Fruit fly (Drosophila melanogaster) whole organism, embryonic: ENCODE data around the gene cbt.
A peak's percentile ranks its signal among the peaks of the same experiment; 100 is the strongest.

Experiments
- Bgb ChIP-seq: fragments of 200-800 bp; sonication (Bioruptor generic); IDR thresholded peaks from 2 replicates; pipeline ENCODE4 v1.3.6; 2022; ENCODE audit warnings: missing biosample characterization, missing genetic modification characterization; ENCODE audit not compliant: partially characterized antibody
- Bteb2 ChIP-seq: fragments of 200-800 bp; sonication (Bioruptor generic); optimal IDR thresholded peaks from 2 replicates; lab custom pipeline; 2016; ENCODE audit warnings: missing biosample characterization, missing genetic modification characterization
- CG10431 ChIP-seq: fragments of 200-800 bp; sonication (Bioruptor generic); optimal IDR thresholded peaks from 3 replicates; lab custom pipeline; 2018; ENCODE audit warnings: missing biosample characterization, mild to moderate bottlenecking, missing genetic modification characterization
- CG11723 ChIP-seq: fragments of 200-800 bp; sonication (Bioruptor generic); optimal IDR thresholded peaks from 2 replicates; lab custom pipeline; 2017; ENCODE audit warnings: missing biosample characterization, mild to moderate bottlenecking, missing genetic modification characterization
- CG13424 ChIP-seq: fragments of 200-800 bp; sonication (Bioruptor generic); optimal IDR thresholded peaks from 2 replicates; lab custom pipeline; 2019; ENCODE audit warnings: missing biosample characterization, mild to moderate bottlenecking, missing genetic modification characterization, moderate library complexity
- CG1602 ChIP-seq: fragments of 200-800 bp; sonication (Bioruptor generic); optimal IDR thresholded peaks from 3 replicates; lab custom pipeline; 2016; ENCODE audit warnings: missing biosample characterization, missing genetic modification characterization
- CG17385 ChIP-seq: fragments of 200-800 bp; sonication (Bioruptor generic); optimal IDR thresholded peaks from 3 replicates; lab custom pipeline; 2018; ENCODE audit warnings: missing biosample characterization, mild to moderate bottlenecking, missing genetic modification characterization
- CG18262 ChIP-seq: fragments of 200-800 bp; optimal IDR thresholded peaks from 3 replicates; lab custom pipeline; 2019; ENCODE audit warnings: missing biosample characterization, mild to moderate bottlenecking, missing genetic modification characterization, moderate library complexity
- CG18599 ChIP-seq: fragments of 200-800 bp; sonication (Bioruptor generic); optimal IDR thresholded peaks from 3 replicates; lab custom pipeline; 2017; ENCODE audit warnings: missing biosample characterization, missing genetic modification characterization, mild to moderate bottlenecking, moderate library complexity, missing genetic modification reagents
- CG18619 ChIP-seq: fragments of 200-800 bp; sonication (Bioruptor generic); optimal IDR thresholded peaks from 3 replicates; lab custom pipeline; 2017; ENCODE audit warnings: missing biosample characterization, mild to moderate bottlenecking, missing genetic modification characterization
- CG32767 ChIP-seq: fragments of 200-800 bp; sonication (Bioruptor generic); IDR thresholded peaks from 2 replicates; pipeline ENCODE4 v1.3.6; 2022; ENCODE audit warnings: missing biosample characterization, missing genetic modification characterization
- CG33557 ChIP-seq: fragments of 200-800 bp; sonication (Bioruptor generic); optimal IDR thresholded peaks from 2 replicates; lab custom pipeline; 2019; ENCODE audit warnings: missing biosample characterization, mild to moderate bottlenecking, missing genetic modification characterization, moderate library complexity
- CG4328 ChIP-seq: fragments of 200-800 bp; sonication (Bioruptor generic); optimal IDR thresholded peaks from 3 replicates; lab custom pipeline; 2017; ENCODE audit warnings: missing biosample characterization, missing genetic modification reagents, missing genetic modification characterization
- CG4617 ChIP-seq: fragments of 200-800 bp; sonication (Bioruptor generic); optimal IDR thresholded peaks from 3 replicates; lab custom pipeline; 2016; ENCODE audit warnings: missing biosample characterization, missing genetic modification characterization, borderline replicate concordance
- CG6175 ChIP-seq: fragments of 200-800 bp; sonication (Bioruptor generic); IDR thresholded peaks from 3 replicates; pipeline ENCODE4 v1.3.6; 2022; ENCODE audit warnings: missing biosample characterization, missing genetic modification characterization
- CG6683 ChIP-seq: fragments of 200-800 bp; sonication (Bioruptor generic); optimal IDR thresholded peaks from 2 replicates; lab custom pipeline; 2017; ENCODE audit warnings: missing biosample characterization, mild to moderate bottlenecking, missing genetic modification characterization, missing genetic modification reagents
- CG7745 ChIP-seq: fragments of 200-800 bp; sonication (Bioruptor generic); optimal IDR thresholded peaks from 2 replicates; lab custom pipeline; 2018; ENCODE audit warnings: missing biosample characterization, mild to moderate bottlenecking, missing genetic modification characterization, moderate library complexity
- CG7839 ChIP-seq: fragments of 200-800 bp; sonication (Bioruptor generic); optimal IDR thresholded peaks from 3 replicates; lab custom pipeline; 2018; ENCODE audit warnings: missing biosample characterization, mild to moderate bottlenecking, missing genetic modification characterization, moderate library complexity
- CG8944 ChIP-seq: fragments of 200-800 bp; sonication (Bioruptor generic); optimal IDR thresholded peaks from 3 replicates; lab custom pipeline; 2016; ENCODE audit warnings: missing biosample characterization, missing genetic modification characterization
- CG9215 ChIP-seq: fragments of 200-800 bp; sonication (Bioruptor generic); IDR thresholded peaks from 2 replicates; pipeline ENCODE4 v1.3.6; 2022; ENCODE audit warnings: missing biosample characterization, missing genetic modification characterization
- CoRest ChIP-seq: fragments of 200-800 bp; sonication (Bioruptor generic); optimal IDR thresholded peaks from 3 replicates; lab custom pipeline; 2018; ENCODE audit warnings: missing biosample characterization, mild to moderate bottlenecking, missing genetic modification characterization, moderate library complexity
- Ets65A ChIP-seq: fragments of 200-800 bp; sonication (Bioruptor generic); peaks from one replicate; lab custom pipeline; 2016; ENCODE audit warnings: missing biosample characterization, missing genetic modification characterization
- H2.0 ChIP-seq: fragments of 200-800 bp; sonication (Bioruptor generic); IDR thresholded peaks from 2 replicates; pipeline ENCODE4 v1.3.6; 2022; ENCODE audit warnings: missing biosample characterization, missing genetic modification characterization
- HLH4C ChIP-seq: fragments of 200-800 bp; sonication (Bioruptor generic); IDR thresholded peaks from 3 replicates; pipeline ENCODE4 v1.3.6; 2022; ENCODE audit warnings: missing biosample characterization, missing genetic modification characterization; ENCODE audit not compliant: partially characterized antibody
- HLH54F ChIP-seq: fragments of 200-800 bp; sonication (Bioruptor generic); optimal IDR thresholded peaks from 3 replicates; lab custom pipeline; 2016; ENCODE audit warnings: missing biosample characterization, missing genetic modification characterization
- HmgD ChIP-seq: fragments of 200-800 bp; sonication (Bioruptor generic); optimal IDR thresholded peaks from 3 replicates; lab custom pipeline; 2016; ENCODE audit warnings: missing biosample characterization, missing genetic modification characterization
- Hr78 ChIP-seq, 2 experiments: fragments of 200-800 bp in 1 of 2; fragments of >200 bp in 1 of 2; sonication (Bioruptor generic) in 1 of 2; optimal IDR thresholded peaks; 2 replicates each; lab custom pipeline; 2017 to 2019; ENCODE audit warnings: missing biosample characterization in 2 of 2, missing genetic modification characterization in 2 of 2, mild to moderate bottlenecking in 1 of 2, moderate library complexity in 1 of 2
- Meics ChIP-seq: fragments of 200-800 bp; sonication (Bioruptor generic); optimal IDR thresholded peaks from 2 replicates; lab custom pipeline; 2017; ENCODE audit warnings: missing biosample characterization, mild to moderate bottlenecking, missing genetic modification characterization
- Rfx ChIP-seq: fragments of 200-800 bp; sonication (Bioruptor generic); IDR thresholded peaks from 2 replicates; pipeline ENCODE4 v1.3.6; 2022; ENCODE audit warnings: missing biosample characterization, missing genetic modification characterization
- Xbp1 ChIP-seq: fragments of 200-800 bp; sonication (Bioruptor generic); optimal IDR thresholded peaks from 3 replicates; lab custom pipeline; 2016; ENCODE audit warnings: missing biosample characterization, mild to moderate bottlenecking, missing genetic modification characterization
- croc ChIP-seq: fragments of 200-800 bp; sonication (Bioruptor generic); conservative IDR thresholded peaks from 3 replicates; pipeline ENCODE4 v1.3.6; 2022; ENCODE audit warnings: missing biosample characterization, missing genetic modification characterization
- dimm ChIP-seq: fragments of 200-800 bp; sonication (Bioruptor generic); IDR thresholded peaks from 2 replicates; pipeline ENCODE4 v1.3.6; 2022; ENCODE audit warnings: missing biosample characterization, missing genetic modification characterization
- dm ChIP-seq: fragments of 200-800 bp; sonication (Bioruptor generic); optimal IDR thresholded peaks from 3 replicates; lab custom pipeline; 2016; ENCODE audit warnings: missing biosample characterization, missing genetic modification characterization
- fd96Cb ChIP-seq: fragments of 200-800 bp; sonication (Bioruptor generic); optimal IDR thresholded peaks from 2 replicates; lab custom pipeline; 2018; ENCODE audit warnings: missing biosample characterization, mild to moderate bottlenecking, missing genetic modification characterization, moderate library complexity
- ftz-f1 ChIP-seq: fragments of 200-800 bp; sonication (Bioruptor generic); optimal IDR thresholded peaks from 2 replicates; lab custom pipeline; 2016; ENCODE audit warnings: missing biosample characterization, missing genetic modification characterization
- fu2 ChIP-seq: fragments of 200-800 bp; sonication (Bioruptor generic); optimal IDR thresholded peaks from 2 replicates; lab custom pipeline; 2016; ENCODE audit warnings: missing biosample characterization, missing genetic modification characterization
- kah ChIP-seq: fragments of 200-800 bp; sonication (Bioruptor generic); optimal IDR thresholded peaks from 2 replicates; lab custom pipeline; 2018; ENCODE audit warnings: missing biosample characterization, mild to moderate bottlenecking, missing genetic modification characterization
- klu ChIP-seq: fragments of 200-800 bp; sonication (Bioruptor generic); IDR thresholded peaks from 2 replicates; pipeline ENCODE4 v1.3.6; 2022; ENCODE audit warnings: missing biosample characterization, missing genetic modification characterization
- lilli ChIP-seq: fragments of 200-800 bp; sonication (Bioruptor generic); optimal IDR thresholded peaks from 3 replicates; lab custom pipeline; 2016; ENCODE audit warnings: missing biosample characterization, missing genetic modification characterization
- lola ChIP-seq, 3 experiments: fragments of >200 bp in 2 of 3; fragments of 200-800 bp in 1 of 3; sonication (Bioruptor generic) in 1 of 3; optimal IDR thresholded peaks; 2 replicates each; lab custom pipeline; 2017 to 2019; ENCODE audit warnings: missing biosample characterization in 3 of 3, missing genetic modification characterization in 3 of 3, mild to moderate bottlenecking in 1 of 3, moderate library complexity in 1 of 3
- sc ChIP-seq, 3 experiments: fragments of >200 bp in 2 of 3; fragments of 200-800 bp in 1 of 3; sonication (Bioruptor generic) in 1 of 3; optimal IDR thresholded peaks; 2 replicates in 2 of 3; 3 replicates in 1 of 3; lab custom pipeline; 2017; ENCODE audit warnings: mild to moderate bottlenecking in 1 of 3, missing biosample characterization in 1 of 3, missing genetic modification characterization in 1 of 3, missing genetic modification reagents in 1 of 3
- sima ChIP-seq: fragments of 200-800 bp; sonication (Bioruptor generic); optimal IDR thresholded peaks from 2 replicates; lab custom pipeline; 2016; ENCODE audit warnings: missing biosample characterization, missing genetic modification characterization
- sisA ChIP-seq: fragments of 200-800 bp; sonication (Bioruptor generic); IDR thresholded peaks from 2 replicates; pipeline ENCODE4 v1.3.6; 2022; ENCODE audit warnings: missing biosample characterization, missing genetic modification characterization
- ssp ChIP-seq: fragments of 200-800 bp; sonication (Bioruptor generic); IDR thresholded peaks from 2 replicates; pipeline ENCODE4 v1.3.6; 2022; ENCODE audit warnings: missing biosample characterization, missing genetic modification characterization
- stwl ChIP-seq: fragments of 200-800 bp; sonication (Bioruptor generic); optimal IDR thresholded peaks from 3 replicates; lab custom pipeline; 2018; ENCODE audit warnings: missing biosample characterization, mild to moderate bottlenecking, missing genetic modification characterization, moderate library complexity
- tap ChIP-seq: fragments of 200-800 bp; optimal IDR thresholded peaks from 3 replicates; lab custom pipeline; 2019; ENCODE audit warnings: missing biosample characterization, mild to moderate bottlenecking, missing genetic modification characterization, moderate library complexity
- tin ChIP-seq: fragments of 200-800 bp; sonication (Bioruptor generic); optimal IDR thresholded peaks from 3 replicates; lab custom pipeline; 2016; ENCODE audit warnings: missing biosample characterization, missing genetic modification characterization
- tio ChIP-seq: fragments of 200-800 bp; sonication (Bioruptor generic); optimal IDR thresholded peaks from 2 replicates; lab custom pipeline; 2017; ENCODE audit warnings: missing biosample characterization, missing genetic modification characterization, inconsistent platforms

cbt gene

DNA sequence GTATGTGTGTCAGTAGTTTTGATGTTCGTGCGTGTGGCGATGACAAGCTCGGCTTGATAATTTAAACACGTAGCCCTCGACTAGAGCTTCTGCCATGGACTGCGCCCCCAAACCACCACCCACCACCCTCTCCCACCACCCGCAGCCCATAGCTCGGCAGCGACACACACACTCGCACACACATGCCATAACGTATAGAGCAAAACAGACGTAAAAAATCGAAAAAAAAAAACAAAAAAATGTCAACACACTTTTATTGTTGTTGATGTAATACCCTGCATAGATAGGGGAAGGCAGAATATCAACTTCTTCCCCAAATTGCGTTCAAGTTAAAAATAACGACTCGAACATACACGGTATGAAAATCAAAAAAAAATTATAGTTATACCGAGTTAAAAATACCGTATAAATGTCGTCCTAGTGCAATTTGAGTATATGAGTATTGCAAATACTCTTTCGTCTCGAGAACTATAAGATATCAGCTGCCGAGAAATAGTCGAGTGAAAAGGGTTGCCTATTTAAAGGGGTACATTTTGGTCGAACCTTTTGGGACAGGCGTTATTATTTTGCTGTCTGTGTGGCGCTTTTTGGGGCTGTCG, 9.1 kb downstream of the cbt start (continued):
- TF ChIP-seq CG18599 (GFP tag; lab: Kevin White, UChicago) = peak; percentile 82
- peak; percentile 78 for TF ChIP-seq CG7839 (tag; lab: Kevin White, UChicago)
- peak; percentile 80 for TF ChIP-seq Meics (GFP tag; lab: Kevin White, UChicago)
- peak; percentile 5 for TF ChIP-seq sima (GFP tag; lab: Kevin White, UChicago)
- no peak for TF ChIP-seq dimm (GFP tag; lab: Robert Waterston, UW)
- peak; percentile 65 for TF ChIP-seq CG17385
- TF ChIP-seq ftz-f1 (GFP tag; lab: Kevin White, UChicago) = no peak
- TF ChIP-seq CG4617 (GFP tag; lab: Kevin White, UChicago) = peak; percentile 17
- TF ChIP-seq klu (GFP tag; lab: Robert Waterston, UW) = 0 out of 2 replicates have a peak, but pooled peaks have one; percentile 41
- no peak for TF ChIP-seq CG7745
- TF ChIP-seq Bgb = no peak
- peak; percentile 78 for TF ChIP-seq Xbp1 (GFP tag; lab: Kevin White, UChicago)
- no peak for TF ChIP-seq Hr78 (GFP tag; optimal IDR thresholded peaks at IDR 0.05; lab: Kevin White, UChicago)
- no peak for TF ChIP-seq CG10431 (GFP tag; lab: Kevin White, UChicago)
- peak; percentile 98 for TF ChIP-seq Ets65A (GFP tag; lab: Kevin White, UChicago)
- peak; percentile 10 for TF ChIP-seq CG6683
- peak; percentile 75 for TF ChIP-seq tio (GFP tag; lab: Kevin White, UChicago)
- TF ChIP-seq tin (GFP tag; lab: Kevin White, UChicago) = peak; percentile 49
- TF ChIP-seq CoRest (tag; lab: Kevin White, UChicago) = peak; percentile 79
- TF ChIP-seq fd96Cb = peak; percentile 84
- peak; percentile 17 for TF ChIP-seq CG11723
- no peak for TF ChIP-seq sc (optimal IDR thresholded peaks at IDR 0.05; lab: Kevin White, UChicago)
- peak; percentile 24 for TF ChIP-seq sc (GFP tag; optimal IDR thresholded peaks at IDR 0.05; lab: Kevin White, UChicago)
- peak; percentile 68; the same call in 1 of the 2 replicates for TF ChIP-seq CG32767 (GFP tag; lab: Robert Waterston, UW)
- TF ChIP-seq CG18619 (GFP tag; lab: Kevin White, UChicago) = peak; percentile 63
- peak; percentile 73 for TF ChIP-seq Bteb2 (GFP tag; lab: Kevin White, UChicago)
- peak; percentile 59 for TF ChIP-seq tap (tag; lab: Kevin White, UChicago)
- TF ChIP-seq CG8944 = peak; percentile 79
- peak; percentile 76 for TF ChIP-seq CG13424 (tag; lab: Kevin White, UChicago)
- peak; percentile 39 for TF ChIP-seq HmgD (GFP tag; lab: Kevin White, UChicago)
- peak; percentile 18 for TF ChIP-seq dm (GFP tag; lab: Kevin White, UChicago)
- peak; percentile 87 for TF ChIP-seq lilli
- 0 out of 2 replicates have a peak, but pooled peaks have one; percentile 68 for TF ChIP-seq Rfx
- TF ChIP-seq CG9215 (GFP tag; lab: Robert Waterston, UW) = peak; percentile 69
- peak; percentile 72 for TF ChIP-seq H2.0 (GFP tag; lab: Robert Waterston, UW)
- TF ChIP-seq ssp (GFP tag; lab: Robert Waterston, UW) = peak; percentile 51
- no peak for TF ChIP-seq lola (GFP tag; optimal IDR thresholded peaks at IDR 0.05; lab: Kevin White, UChicago)
- no peak for TF ChIP-seq CG33557 (GFP tag; lab: Kevin White, UChicago)
- no peak for TF ChIP-seq HLH4C (GFP tag; lab: Robert Waterston, UW)
- TF ChIP-seq stwl (tag; lab: Kevin White, UChicago) = no peak
- peak; percentile 3 for TF ChIP-seq kah (GFP tag; lab: Kevin White, UChicago)
- peak; percentile 62 for TF ChIP-seq CG1602 (GFP tag; lab: Kevin White, UChicago)
- TF ChIP-seq fu2 (GFP tag; lab: Kevin White, UChicago) = peak; percentile 82
- peak; percentile 39; the same call in 2 of the 3 replicates for TF ChIP-seq croc (GFP tag; lab: Robert Waterston, UW)
- peak; percentile 77 for TF ChIP-seq sisA (GFP tag; lab: Robert Waterston, UW)
- TF ChIP-seq CG6175 (GFP tag; lab: Robert Waterston, UW) = peak; percentile 45; the same call in 1 of the 3 replicates
- no peak for TF ChIP-seq CG4328
- peak; percentile 54 for TF ChIP-seq CG18262 (tag; lab: Kevin White, UChicago)
- TF ChIP-seq HLH54F (GFP tag; lab: Kevin White, UChicago) = peak; percentile 88
